Worm (Caenorhabditis elegans) whole organism, L1 larva: ENCODE results near the gene dgn-3.

Experiments
- ceh-82 ChIP-seq, 3 experiments: fragments of 150-350 bp in 1 of 3; sonication (generic microtip) in 2 of 3; optimal IDR thresholded peaks; 2 replicates each; lab custom pipeline; 2014 to 2017; ENCODE audit warnings: missing biosample characterization in 3 of 3, missing genetic modification characterization in 3 of 3
- dpl-1 ChIP-seq, 3 experiments: fragments of 150-350 bp in 2 of 3; sonication (generic microtip) in 1 of 3; optimal IDR thresholded peaks; 2 replicates each; lab custom pipeline; 2014 to 2017; ENCODE audit warnings: missing biosample characterization in 3 of 3, missing genetic modification characterization in 3 of 3, missing genetic modification reagents in 3 of 3
- jun-1 ChIP-seq: fragments of 150-350 bp; optimal IDR thresholded peaks from 2 replicates; lab custom pipeline; 2014; ENCODE audit warnings: missing biosample characterization, missing genetic modification reagents, missing genetic modification characterization
- lin-39 ChIP-seq: fragments of 150-350 bp; optimal IDR thresholded peaks from 2 replicates; lab custom pipeline; 2014; ENCODE audit warnings: missing biosample characterization, missing genetic modification reagents, missing genetic modification characterization
- lir-3 ChIP-seq: sonication (generic microtip); optimal IDR thresholded peaks from 2 replicates; lab custom pipeline; 2016; ENCODE audit warnings: mild to moderate bottlenecking, missing genetic modification characterization, moderate library complexity, missing compliant biosample characterization; ENCODE audit not compliant: poor library complexity
- lsy-2 ChIP-seq, 2 experiments: fragments of 150-350 bp; optimal IDR thresholded peaks; 2 replicates each; lab custom pipeline; 2014; ENCODE audit warnings: missing biosample characterization in 2 of 2, missing genetic modification characterization in 2 of 2
- mab-9 ChIP-seq: fragments of 200-800 bp; sonication (Bioruptor generic); IDR thresholded peaks from 2 replicates; pipeline ENCODE4 v1.3.6; 2022; ENCODE audit warnings: missing genetic modification reagents, missing genetic modification characterization, missing compliant biosample characterization
- mef-2 ChIP-seq: fragments of 150-350 bp; optimal IDR thresholded peaks from 2 replicates; lab custom pipeline; 2014; ENCODE audit warnings: missing biosample characterization, missing genetic modification characterization
- nhr-11 ChIP-seq: fragments of 150-350 bp; optimal IDR thresholded peaks from 2 replicates; lab custom pipeline; 2014; ENCODE audit warnings: missing biosample characterization, missing genetic modification characterization
- nhr-237 ChIP-seq: fragments of 150-350 bp; optimal IDR thresholded peaks from 2 replicates; lab custom pipeline; 2014; ENCODE audit warnings: missing biosample characterization, missing genetic modification characterization
- nhr-47 ChIP-seq: sonication (generic microtip); optimal IDR thresholded peaks from 2 replicates; lab custom pipeline; 2016; ENCODE audit warnings: mild to moderate bottlenecking, missing genetic modification characterization, moderate library complexity, missing compliant biosample characterization
- nhr-76 ChIP-seq: sonication (generic microtip); optimal IDR thresholded peaks from 2 replicates; lab custom pipeline; 2017; ENCODE audit warnings: missing biosample characterization, missing genetic modification characterization
- unc-130 ChIP-seq: fragments of 150-350 bp; optimal IDR thresholded peaks from 2 replicates; lab custom pipeline; 2017; ENCODE audit warnings: missing biosample characterization, missing genetic modification characterization, inconsistent platforms

- TF ChIP-seq lir-3 (tag; lab: Kevin White, UChicago) (no peak), dpl-1 (GFP tag; optimal IDR thresholded peaks at IDR 0.05; lab: Kevin White, UChicago) (no peak), lin-39 (no peak), unc-130 (no peak), nhr-47 (tag; lab: Kevin White, UChicago) (no peak), nhr-11 (tag; lab: Kevin White, UChicago) (no peak), ceh-82 (tag; optimal IDR thresholded peaks at IDR 0.05; lab: Kevin White, UChicago) (no peak), mef-2 (tag; lab: Kevin White, UChicago) (no peak), nhr-237 (tag; lab: Kevin White, UChicago) (no peak), jun-1 (tag; lab: Kevin White, UChicago) (no peak), lsy-2 (tag; optimal IDR thresholded peaks at IDR 0.05; lab: Kevin White, UChicago) (no peak), nhr-76 (tag; lab: Kevin White, UChicago) (no peak), mab-9 (GFP tag; lab: Robert Waterston, UW) (no peak)
Measured at ce11 chrX:1777988-1778387, 48.3 kb downstream of the dgn-3 start, which contains the start of gene elc-2.
